Worm (Caenorhabditis elegans) whole organism, L3 larva: ENCODE measurements around the gene H04M03.3.

Experiments used
- ceh-9 ChIP-seq: sonication (generic microtip); optimal IDR thresholded peaks from 2 replicates; lab custom pipeline; 2018; ENCODE audit warnings: missing biosample characterization, missing genetic modification characterization
- lin-15B ChIP-seq: fragments of 150-350 bp; optimal IDR thresholded peaks from 2 replicates; lab custom pipeline; 2014; ENCODE audit warnings: missing biosample characterization, missing genetic modification characterization
- nhr-12 ChIP-seq: fragments of 150-350 bp; optimal IDR thresholded peaks from 2 replicates; lab custom pipeline; 2014; ENCODE audit warnings: missing biosample characterization, missing genetic modification characterization
- skn-1 ChIP-seq: fragments of 150-350 bp; optimal IDR thresholded peaks from 2 replicates; lab custom pipeline; 2014; ENCODE audit warnings: missing biosample characterization, missing genetic modification characterization
- tbx-2 ChIP-seq: sonication (generic microtip); optimal IDR thresholded peaks from 2 replicates; lab custom pipeline; 2016; ENCODE audit warnings: mild to moderate bottlenecking, missing genetic modification characterization, missing compliant biosample characterization
- unc-62 ChIP-seq: fragments of 150-350 bp; sonication (generic microtip); optimal IDR thresholded peaks from 4 replicates; lab custom pipeline; 2014; ENCODE audit warnings: missing biosample characterization, missing genetic modification reagents, missing genetic modification characterization
- ztf-11 ChIP-seq: fragments of 150-350 bp; optimal IDR thresholded peaks from 2 replicates; lab custom pipeline; 2014; ENCODE audit warnings: missing biosample characterization, missing genetic modification characterization

DNA sequence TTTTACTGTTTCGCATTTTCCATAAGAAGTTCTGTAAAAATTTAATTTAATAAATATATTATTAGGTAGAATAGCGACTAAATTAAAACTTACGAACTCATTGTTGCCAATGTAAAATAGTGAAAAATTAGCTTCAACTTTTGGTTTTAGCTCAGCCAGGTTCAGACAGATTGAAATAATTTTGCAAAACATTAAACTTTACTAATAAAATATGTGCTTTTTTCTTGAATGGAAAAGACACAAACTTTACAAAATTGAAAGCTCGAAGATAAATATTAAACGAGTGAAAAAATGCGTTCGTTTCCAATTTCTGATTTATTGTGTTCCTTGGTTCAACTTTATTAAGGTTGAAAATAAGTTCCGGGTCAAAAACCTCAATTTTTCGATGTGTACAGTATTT lies 11.5 kb upstream of the H04M03.3 start, which contains the start of gene srv-22:
- TF ChIP-seq nhr-12 (tag; lab: Kevin White, UChicago) = no peak
- TF ChIP-seq skn-1 (tag; lab: Kevin White, UChicago) = no peak
- TF ChIP-seq tbx-2 = no peak
- TF ChIP-seq unc-62 (GFP tag; lab: Kevin White, UChicago) = no peak
- TF ChIP-seq lin-15B = no peak
- TF ChIP-seq ceh-9 (tag; lab: Kevin White, UChicago) = no peak
- TF ChIP-seq ztf-11 (tag; lab: Kevin White, UChicago) = no peak
